Fruit fly (Drosophila melanogaster) whole organism, embryonic: Measurements from ENCODE around the gene drl.

Experiments
- Atf3 ChIP-seq: fragments of 200-800 bp; sonication (Bioruptor generic); optimal IDR thresholded peaks from 3 replicates; lab custom pipeline; 2016; ENCODE audit warnings: missing biosample characterization, missing genetic modification characterization
- CG12071 ChIP-seq: fragments of 200-800 bp; sonication (Bioruptor generic); optimal IDR thresholded peaks from 3 replicates; lab custom pipeline; 2018; ENCODE audit warnings: missing biosample characterization, mild to moderate bottlenecking, missing genetic modification characterization
- CG12744 ChIP-seq: fragments of 200-800 bp; sonication (Bioruptor generic); optimal IDR thresholded peaks from 2 replicates; lab custom pipeline; 2016; ENCODE audit warnings: missing biosample characterization, missing genetic modification characterization
- CG12769 ChIP-seq: fragments of 200-800 bp; sonication (Bioruptor generic); optimal IDR thresholded peaks from 2 replicates; lab custom pipeline; 2019; ENCODE audit warnings: missing biosample characterization, mild to moderate bottlenecking, missing genetic modification characterization, moderate library complexity
- CG17385 ChIP-seq: fragments of 200-800 bp; sonication (Bioruptor generic); optimal IDR thresholded peaks from 3 replicates; lab custom pipeline; 2018; ENCODE audit warnings: missing biosample characterization, mild to moderate bottlenecking, missing genetic modification characterization
- CG17568 ChIP-seq: fragments of 200-800 bp; sonication (Bioruptor generic); optimal IDR thresholded peaks from 2 replicates; lab custom pipeline; 2018; ENCODE audit warnings: missing biosample characterization, mild to moderate bottlenecking, missing genetic modification characterization, moderate library complexity
- CG17612 ChIP-seq: fragments of 200-800 bp; sonication (Bioruptor generic); IDR thresholded peaks from 2 replicates; pipeline ENCODE4 v1.3.6; 2022; ENCODE audit warnings: missing biosample characterization, missing genetic modification characterization
- CG1832 ChIP-seq: fragments of 200-800 bp; sonication (Bioruptor generic); optimal IDR thresholded peaks from 2 replicates; lab custom pipeline; 2017; ENCODE audit warnings: missing biosample characterization, mild to moderate bottlenecking, missing genetic modification characterization, inconsistent platforms
- CG18619 ChIP-seq: fragments of 200-800 bp; sonication (Bioruptor generic); optimal IDR thresholded peaks from 3 replicates; lab custom pipeline; 2017; ENCODE audit warnings: missing biosample characterization, mild to moderate bottlenecking, missing genetic modification characterization
- CG2116 ChIP-seq: fragments of 200-800 bp; sonication (Bioruptor generic); optimal IDR thresholded peaks from 3 replicates; lab custom pipeline; 2018; ENCODE audit warnings: missing biosample characterization, mild to moderate bottlenecking, missing genetic modification characterization
- CG2129 ChIP-seq: fragments of 200-800 bp; sonication (Bioruptor generic); IDR thresholded peaks from 2 replicates; pipeline ENCODE4 v1.3.6; 2022; ENCODE audit warnings: missing biosample characterization, missing genetic modification characterization; ENCODE audit not compliant: partially characterized antibody
- CG2202 ChIP-seq: fragments of 200-800 bp; sonication (Bioruptor generic); optimal IDR thresholded peaks from 2 replicates; lab custom pipeline; 2018; ENCODE audit warnings: missing biosample characterization, mild to moderate bottlenecking, missing genetic modification characterization
- CG2889 ChIP-seq: fragments of 200-800 bp; sonication (Bioruptor generic); IDR thresholded peaks from 3 replicates; pipeline ENCODE4 v1.3.6; 2022; ENCODE audit warnings: missing biosample characterization, missing genetic modification characterization
- CG3407 ChIP-seq: fragments of 200-800 bp; sonication (Bioruptor generic); optimal IDR thresholded peaks from 2 replicates; lab custom pipeline; 2018; ENCODE audit warnings: missing biosample characterization, mild to moderate bottlenecking, missing genetic modification characterization
- CG5953 ChIP-seq: fragments of 200-800 bp; sonication (Bioruptor generic); IDR thresholded peaks from 2 replicates; pipeline ENCODE4 v1.3.6; 2022; ENCODE audit warnings: missing biosample characterization, missing genetic modification characterization
- CG8290 ChIP-seq, 3 experiments: fragments of 200-800 bp; sonication (Bioruptor generic); optimal IDR thresholded peaks; 2 replicates each; lab custom pipeline; 2016 to 2019; ENCODE audit warnings: missing biosample characterization in 3 of 3, missing genetic modification characterization in 3 of 3, mild to moderate bottlenecking in 2 of 3, moderate library complexity in 1 of 3
- CHES-1-like ChIP-seq: fragments of 200-800 bp; sonication (Bioruptor generic); optimal IDR thresholded peaks from 2 replicates; lab custom pipeline; 2016; ENCODE audit warnings: missing biosample characterization, missing genetic modification characterization
- Chrac-16 ChIP-seq: fragments of 200-800 bp; sonication (Bioruptor generic); optimal IDR thresholded peaks from 3 replicates; lab custom pipeline; 2016; ENCODE audit warnings: missing biosample characterization, missing genetic modification characterization
- D ChIP-seq, 2 experiments: fragments of 200-800 bp in 1 of 2; fragments of >200 bp in 1 of 2; sonication (Bioruptor generic) in 1 of 2; optimal IDR thresholded peaks; 2 replicates in 1 of 2; 3 replicates in 1 of 2; lab custom pipeline; 2017; ENCODE audit warnings: mild to moderate bottlenecking in 1 of 2, missing biosample characterization in 1 of 2, missing genetic modification characterization in 1 of 2, missing genetic modification reagents in 1 of 2
- Dbx ChIP-seq: fragments of 200-800 bp; sonication (Bioruptor generic); IDR thresholded peaks from 3 replicates; pipeline ENCODE4 v1.3.6; 2022; ENCODE audit warnings: missing biosample characterization, missing genetic modification characterization
- Dek ChIP-seq: fragments of 200-800 bp; sonication (Bioruptor generic); optimal IDR thresholded peaks from 3 replicates; lab custom pipeline; 2019; ENCODE audit warnings: missing biosample characterization, mild to moderate bottlenecking, missing genetic modification characterization, moderate library complexity
- Eip74EF ChIP-seq, 2 experiments: fragments of 200-800 bp in 1 of 2; fragments of >200 bp in 1 of 2; sonication (Bioruptor generic) in 1 of 2; optimal IDR thresholded peaks; 2 replicates each; lab custom pipeline; 2017 to 2019; ENCODE audit warnings: missing biosample characterization in 2 of 2, missing genetic modification characterization in 2 of 2, mild to moderate bottlenecking in 1 of 2, moderate library complexity in 1 of 2
- Ets97D ChIP-seq: fragments of 200-800 bp; sonication (Bioruptor generic); optimal IDR thresholded peaks from 3 replicates; lab custom pipeline; 2016; ENCODE audit warnings: missing biosample characterization, missing genetic modification characterization
- Fer1 ChIP-seq: fragments of 200-800 bp; sonication (Bioruptor generic); optimal IDR thresholded peaks from 2 replicates; lab custom pipeline; 2017; ENCODE audit warnings: missing biosample characterization, mild to moderate bottlenecking, missing genetic modification characterization
- Hand ChIP-seq: fragments of 200-800 bp; sonication (Bioruptor generic); optimal IDR thresholded peaks from 2 replicates; lab custom pipeline; 2017; ENCODE audit warnings: mild to moderate bottlenecking, missing biosample characterization, missing genetic modification reagents, missing genetic modification characterization
- Meics ChIP-seq: fragments of 200-800 bp; sonication (Bioruptor generic); optimal IDR thresholded peaks from 2 replicates; lab custom pipeline; 2017; ENCODE audit warnings: missing biosample characterization, mild to moderate bottlenecking, missing genetic modification characterization
- Myb ChIP-seq: fragments of 200-800 bp; sonication (Bioruptor generic); optimal IDR thresholded peaks from 2 replicates; lab custom pipeline; 2016; ENCODE audit warnings: missing biosample characterization, missing genetic modification characterization
- Spps ChIP-seq: fragments of 200-800 bp; sonication (Bioruptor generic); optimal IDR thresholded peaks from 2 replicates; lab custom pipeline; 2018; ENCODE audit warnings: missing biosample characterization, mild to moderate bottlenecking, missing genetic modification characterization
- ato ChIP-seq: fragments of 200-800 bp; sonication (Bioruptor generic); IDR thresholded peaks from 2 replicates; pipeline ENCODE4 v1.3.6; 2022; ENCODE audit warnings: missing biosample characterization, missing genetic modification characterization; ENCODE audit not compliant: partially characterized antibody
- az2 ChIP-seq: fragments of 200-800 bp; sonication (Bioruptor generic); optimal IDR thresholded peaks from 3 replicates; lab custom pipeline; 2016; ENCODE audit warnings: missing biosample characterization, missing genetic modification characterization
- bbx ChIP-seq: fragments of 200-800 bp; sonication (Bioruptor generic); IDR thresholded peaks from 2 replicates; pipeline ENCODE4 v1.3.6; 2022; ENCODE audit warnings: missing biosample characterization, missing genetic modification characterization; ENCODE audit not compliant: partially characterized antibody
- bcd ChIP-seq: fragments of 200-800 bp; sonication (Bioruptor generic); optimal IDR thresholded peaks from 2 replicates; lab custom pipeline; 2017; ENCODE audit warnings: missing biosample characterization, mild to moderate bottlenecking, missing genetic modification characterization
- da ChIP-seq: fragments of 200-800 bp; sonication (Bioruptor generic); optimal IDR thresholded peaks from 2 replicates; lab custom pipeline; 2016; ENCODE audit warnings: missing biosample characterization, missing genetic modification characterization
- dm ChIP-seq: fragments of 200-800 bp; sonication (Bioruptor generic); optimal IDR thresholded peaks from 3 replicates; lab custom pipeline; 2016; ENCODE audit warnings: missing biosample characterization, missing genetic modification characterization
- dmrt11E ChIP-seq: fragments of 200-800 bp; sonication (Bioruptor generic); optimal IDR thresholded peaks from 3 replicates; lab custom pipeline; 2018; ENCODE audit warnings: missing biosample characterization, mild to moderate bottlenecking, missing genetic modification characterization, moderate library complexity
- dysf ChIP-seq: fragments of 200-800 bp; sonication (Bioruptor generic); IDR thresholded peaks from 3 replicates; pipeline ENCODE4 v1.3.6; 2022; ENCODE audit warnings: missing biosample characterization, missing genetic modification characterization
- exex ChIP-seq: fragments of 200-800 bp; sonication (Bioruptor generic); optimal IDR thresholded peaks from 4 replicates; lab custom pipeline; 2018; ENCODE audit warnings: missing biosample characterization, mild to moderate bottlenecking, missing genetic modification characterization, moderate library complexity
- ftz-f1 ChIP-seq: fragments of 200-800 bp; sonication (Bioruptor generic); optimal IDR thresholded peaks from 2 replicates; lab custom pipeline; 2016; ENCODE audit warnings: missing biosample characterization, missing genetic modification characterization
- gro ChIP-seq: fragments of 200-800 bp; sonication (Bioruptor generic); optimal IDR thresholded peaks from 2 replicates; lab custom pipeline; 2016; ENCODE audit warnings: missing biosample characterization, missing genetic modification characterization
- hbn ChIP-seq: fragments of 200-800 bp; sonication (Bioruptor generic); IDR thresholded peaks from 2 replicates; pipeline ENCODE4 v1.3.6; 2022; ENCODE audit warnings: missing biosample characterization, missing genetic modification characterization; ENCODE audit not compliant: partially characterized antibody
- hkb ChIP-seq, 2 experiments: fragments of 200-800 bp in 1 of 2; fragments of >200 bp in 1 of 2; sonication (Bioruptor generic) in 1 of 2; IDR thresholded peaks in 1 of 2; optimal IDR thresholded peaks in 1 of 2; 2 replicates each; pipeline versions ENCODE4 v1.3.6 to Lab custom; 2017 to 2022; ENCODE audit warnings: missing biosample characterization in 1 of 2, missing genetic modification characterization in 1 of 2
- ind ChIP-seq: fragments of 200-800 bp; sonication (Bioruptor generic); optimal IDR thresholded peaks from 3 replicates; lab custom pipeline; 2016; ENCODE audit warnings: missing biosample characterization, missing genetic modification characterization
- kah ChIP-seq: fragments of 200-800 bp; sonication (Bioruptor generic); optimal IDR thresholded peaks from 2 replicates; lab custom pipeline; 2018; ENCODE audit warnings: missing biosample characterization, mild to moderate bottlenecking, missing genetic modification characterization
- lmd ChIP-seq: fragments of 200-800 bp; sonication (Bioruptor generic); IDR thresholded peaks from 2 replicates; pipeline ENCODE4 v1.3.6; 2022; ENCODE audit warnings: missing biosample characterization, missing genetic modification characterization
- mirr ChIP-seq: fragments of 200-800 bp; sonication (Bioruptor generic); optimal IDR thresholded peaks from 3 replicates; lab custom pipeline; 2018; ENCODE audit warnings: missing biosample characterization, mild to moderate bottlenecking, missing genetic modification characterization
- sd ChIP-seq: fragments of 200-800 bp; sonication (Bioruptor generic); optimal IDR thresholded peaks from 3 replicates; lab custom pipeline; 2018; ENCODE audit warnings: missing biosample characterization, mild to moderate bottlenecking, missing genetic modification characterization, moderate library complexity
- unc-4 ChIP-seq: fragments of 200-800 bp; sonication (Bioruptor generic); IDR thresholded peaks from 2 replicates; pipeline ENCODE4 v1.3.6; 2022; ENCODE audit warnings: missing biosample characterization, missing genetic modification characterization; ENCODE audit not compliant: partially characterized antibody

The drl gene

dm6 chr2L:19158005-19158666 is 32.0 kb upstream of the drl start:
- TF ChIP-seq mirr (GFP tag; lab: Kevin White, UChicago) (peak; percentile 76), CG18619 (no peak), Chrac-16 (GFP tag; lab: Kevin White, UChicago) (no peak), unc-4 (GFP tag; lab: Robert Waterston, UW) (peak; percentile 42; the same call in 1 of the 2 replicates), CG8290 (GFP tag; optimal IDR thresholded peaks at IDR 0.05; lab: Kevin White, UChicago) (peak; percentile 32), CG8290 (tag; optimal IDR thresholded peaks at IDR 0.05; lab: Kevin White, UChicago) (peak; percentile 48 to 78), da (GFP tag; lab: Kevin White, UChicago) (no peak), bbx (peak; percentile 54), CG2202 (tag; lab: Kevin White, UChicago) (peak; percentile 8), CG12769 (tag; lab: Kevin White, UChicago) (peak; percentile 71), az2 (GFP tag; lab: Kevin White, UChicago) (no peak), Atf3 (GFP tag; lab: Kevin White, UChicago) (no peak), CG2116 (peak; percentile 6), ato (GFP tag; lab: Robert Waterston, UW) (peak; percentile 49; the same call in 1 of the 2 replicates), bcd (GFP tag; lab: Kevin White, UChicago) (no peak), Spps (tag; lab: Kevin White, UChicago) (peak; percentile 19), dysf (GFP tag; lab: Robert Waterston, UW) (no peak), Dbx (peak; percentile 61; the same call in 1 of the 3 replicates), CG12071 (peak; percentile 53), CG2129 (GFP tag; lab: Robert Waterston, UW) (no peak), dmrt11E (peak; percentile 15), lmd (GFP tag; lab: Robert Waterston, UW) (no peak), Fer1 (GFP tag; lab: Kevin White, UChicago) (peak; percentile 75), Hand (GFP tag; lab: Kevin White, UChicago) (peak; percentile 71), CG17568 (GFP tag; lab: Kevin White, UChicago) (peak; percentile 58), dm (peak; percentile 83), hkb (optimal IDR thresholded peaks at IDR 0.05; lab: Kevin White, UChicago) (no peak), hkb (GFP tag; IDR thresholded peaks at IDR 0.05; lab: Robert Waterston, UW) (0 out of 2 replicates have a peak, but pooled peaks have one; percentile 13), CG5953 (GFP tag; lab: Robert Waterston, UW) (0 out of 2 replicates have a peak, but pooled peaks have one; percentile 9), ind (GFP tag; lab: Kevin White, UChicago) (no peak), CG2889 (GFP tag; lab: Robert Waterston, UW) (no peak), Ets97D (no peak), Myb (GFP tag; lab: Kevin White, UChicago) (no peak), CG1832 (peak; percentile 83), Dek (tag; lab: Kevin White, UChicago) (peak; percentile 44), CG17612 (GFP tag; lab: Robert Waterston, UW) (no peak), CG17385 (peak; percentile 86), CG3407 (GFP tag; lab: Kevin White, UChicago) (no peak), ftz-f1 (GFP tag; lab: Kevin White, UChicago) (no peak), CHES-1-like (no peak), Eip74EF (GFP tag; optimal IDR thresholded peaks at IDR 0.05; lab: Kevin White, UChicago) (peak in 1 of 2 experiments; percentile 76), sd (peak; percentile 75), exex (tag; lab: Kevin White, UChicago) (peak; percentile 6), CG12744 (GFP tag; lab: Kevin White, UChicago) (no peak), Meics (GFP tag; lab: Kevin White, UChicago) (peak; percentile 46), hbn (GFP tag; lab: Robert Waterston, UW) (0 out of 2 replicates have a peak, but pooled peaks have one; percentile 16), kah (peak; percentile 25), gro (peak; percentile 63), D (optimal IDR thresholded peaks at IDR 0.05; lab: Kevin White, UChicago) (peak; percentile 45), D (GFP tag; optimal IDR thresholded peaks at IDR 0.05; lab: Kevin White, UChicago) (no peak)
